Fruit fly (Drosophila melanogaster) whole organism, embryonic: ENCODE data around the gene topi.

Experiments used
- Asciz ChIP-seq: fragments of 200-800 bp; sonication (Bioruptor generic); optimal IDR thresholded peaks from 2 replicates; lab custom pipeline; 2017; ENCODE audit warnings: missing biosample characterization, mild to moderate bottlenecking, missing genetic modification characterization, missing genetic modification reagents
- Atf-2 ChIP-seq: fragments of 200-800 bp; sonication (Bioruptor generic); optimal IDR thresholded peaks from 2 replicates; lab custom pipeline; 2016; ENCODE audit warnings: missing biosample characterization, missing genetic modification characterization
- B-H2 ChIP-seq: fragments of 200-800 bp; sonication (Bioruptor generic); optimal IDR thresholded peaks from 2 replicates; lab custom pipeline; 2018; ENCODE audit warnings: missing biosample characterization, mild to moderate bottlenecking, missing genetic modification characterization
- BEAF-32 ChIP-seq: fragments of 200-800 bp; sonication (Bioruptor generic); optimal IDR thresholded peaks from 3 replicates; lab custom pipeline; 2017; ENCODE audit warnings: missing biosample characterization, missing genetic modification characterization, mild to moderate bottlenecking, moderate library complexity, missing genetic modification reagents
- CG11560 ChIP-seq: fragments of 200-800 bp; sonication (Bioruptor generic); IDR thresholded peaks from 3 replicates; pipeline ENCODE4 v1.3.6; 2022; ENCODE audit warnings: missing biosample characterization, missing genetic modification characterization
- CG12219 ChIP-seq: fragments of 200-800 bp; sonication (Bioruptor generic); optimal IDR thresholded peaks from 3 replicates; lab custom pipeline; 2018; ENCODE audit warnings: missing biosample characterization, mild to moderate bottlenecking, missing genetic modification characterization
- CG13287 ChIP-seq: fragments of 200-800 bp; sonication (Bioruptor generic); IDR thresholded peaks from 2 replicates; pipeline ENCODE4 v1.3.6; 2022; ENCODE audit warnings: missing biosample characterization, missing genetic modification characterization; ENCODE audit not compliant: partially characterized antibody
- CG1529 ChIP-seq: fragments of 200-800 bp; sonication (Bioruptor generic); optimal IDR thresholded peaks from 3 replicates; lab custom pipeline; 2018; ENCODE audit warnings: missing biosample characterization, missing genetic modification characterization
- CG17612 ChIP-seq: fragments of 200-800 bp; sonication (Bioruptor generic); IDR thresholded peaks from 2 replicates; pipeline ENCODE4 v1.3.6; 2022; ENCODE audit warnings: missing biosample characterization, missing genetic modification characterization
- CG18011 ChIP-seq: fragments of 200-800 bp; sonication (Bioruptor generic); optimal IDR thresholded peaks from 2 replicates; lab custom pipeline; 2017; ENCODE audit warnings: missing biosample characterization, missing genetic modification characterization, mild to moderate bottlenecking, moderate library complexity, missing genotype
- CG2712 ChIP-seq: fragments of 200-800 bp; optimal IDR thresholded peaks from 3 replicates; lab custom pipeline; 2019; ENCODE audit warnings: missing biosample characterization, mild to moderate bottlenecking, missing genetic modification characterization, moderate library complexity
- CG31224 ChIP-seq: fragments of 200-800 bp; sonication (Bioruptor generic); IDR thresholded peaks from 2 replicates; pipeline ENCODE4 v1.3.6; 2022; ENCODE audit warnings: missing biosample characterization, missing genetic modification characterization
- CG34422 ChIP-seq: fragments of 200-800 bp; sonication (Bioruptor generic); IDR thresholded peaks from 3 replicates; pipeline ENCODE4 v1.3.6; 2022; ENCODE audit warnings: missing biosample characterization, missing genetic modification characterization
- CG3847 ChIP-seq: fragments of 200-800 bp; sonication (Bioruptor generic); IDR thresholded peaks from 2 replicates; pipeline ENCODE4 v1.3.6; 2022; ENCODE audit warnings: missing biosample characterization, missing genetic modification characterization
- CG3995 ChIP-seq: fragments of 200-800 bp; sonication (Bioruptor generic); optimal IDR thresholded peaks from 3 replicates; lab custom pipeline; 2016; ENCODE audit warnings: missing biosample characterization, missing genetic modification characterization
- CG6654 ChIP-seq: fragments of 200-800 bp; sonication (Bioruptor generic); optimal IDR thresholded peaks from 2 replicates; lab custom pipeline; 2017; ENCODE audit warnings: missing biosample characterization, mild to moderate bottlenecking, missing genetic modification characterization
- CG6689 ChIP-seq: fragments of 200-800 bp; sonication (Bioruptor generic); IDR thresholded peaks from 2 replicates; pipeline ENCODE4 v1.3.6; 2022; ENCODE audit warnings: missing biosample characterization, missing genetic modification characterization
- CG8089 ChIP-seq: fragments of 200-800 bp; sonication (Bioruptor generic); optimal IDR thresholded peaks from 3 replicates; lab custom pipeline; 2016; ENCODE audit warnings: missing biosample characterization, missing genetic modification characterization
- CG8765 ChIP-seq: fragments of 200-800 bp; sonication (Bioruptor generic); IDR thresholded peaks from 2 replicates; pipeline ENCODE4 v1.3.6; 2022; ENCODE audit warnings: missing biosample characterization, missing genetic modification characterization
- CG9437 ChIP-seq: fragments of 200-800 bp; sonication (Bioruptor generic); optimal IDR thresholded peaks from 2 replicates; lab custom pipeline; 2018; ENCODE audit warnings: missing biosample characterization, mild to moderate bottlenecking, missing genetic modification characterization
- CG9797 ChIP-seq: fragments of 200-800 bp; sonication (Bioruptor generic); optimal IDR thresholded peaks from 3 replicates; lab custom pipeline; 2018; ENCODE audit warnings: missing biosample characterization, mild to moderate bottlenecking, missing genetic modification characterization
- CTCF ChIP-seq: fragments of 200-800 bp; sonication (Bioruptor generic); optimal IDR thresholded peaks from 2 replicates; lab custom pipeline; 2017; ENCODE audit warnings: missing biosample characterization, mild to moderate bottlenecking, missing genetic modification characterization, moderate library complexity
- Deaf1 ChIP-seq: fragments of 200-800 bp; optimal IDR thresholded peaks from 3 replicates; lab custom pipeline; 2019; ENCODE audit warnings: missing biosample characterization, mild to moderate bottlenecking, missing genetic modification characterization, moderate library complexity
- Elba2 ChIP-seq: fragments of 200-800 bp; sonication (Bioruptor generic); optimal IDR thresholded peaks from 3 replicates; lab custom pipeline; 2016; ENCODE audit warnings: missing biosample characterization, missing genetic modification characterization
- Ets97D ChIP-seq: fragments of 200-800 bp; sonication (Bioruptor generic); optimal IDR thresholded peaks from 3 replicates; lab custom pipeline; 2016; ENCODE audit warnings: missing biosample characterization, missing genetic modification characterization
- Fer2 ChIP-seq: fragments of 200-800 bp; sonication (Bioruptor generic); optimal IDR thresholded peaks from 2 replicates; lab custom pipeline; 2018; ENCODE audit warnings: missing biosample characterization, mild to moderate bottlenecking, missing genetic modification characterization, moderate library complexity
- H15 ChIP-seq: fragments of 200-800 bp; sonication (Bioruptor generic); IDR thresholded peaks from 3 replicates; pipeline ENCODE4 v1.3.6; 2022; ENCODE audit warnings: missing biosample characterization, missing genetic modification characterization
- NFAT ChIP-seq: fragments of 200-800 bp; sonication (Bioruptor generic); IDR thresholded peaks from 2 replicates; pipeline ENCODE4 v1.3.6; 2022; ENCODE audit warnings: missing biosample characterization, missing genetic modification characterization
- NfI ChIP-seq: fragments of 200-800 bp; sonication (Bioruptor generic); optimal IDR thresholded peaks from 3 replicates; lab custom pipeline; 2018; ENCODE audit warnings: missing biosample characterization, mild to moderate bottlenecking, missing genetic modification characterization, moderate library complexity
- Optix ChIP-seq: fragments of 200-800 bp; sonication (Bioruptor generic); IDR thresholded peaks from 3 replicates; pipeline ENCODE4 v1.3.6; 2022; ENCODE audit warnings: missing biosample characterization, missing genetic modification characterization
- Sry-δ ChIP-seq: fragments of 200-800 bp; sonication (Bioruptor generic); optimal IDR thresholded peaks from 2 replicates; lab custom pipeline; 2016; ENCODE audit warnings: missing biosample characterization, missing genetic modification characterization
- Taf1 ChIP-seq: fragments of 200-800 bp; sonication (Bioruptor generic); IDR thresholded peaks from 2 replicates; pipeline ENCODE4 v1.3.6; 2022; ENCODE audit warnings: missing biosample characterization, missing genetic modification characterization
- az2 ChIP-seq: fragments of 200-800 bp; sonication (Bioruptor generic); optimal IDR thresholded peaks from 3 replicates; lab custom pipeline; 2016; ENCODE audit warnings: missing biosample characterization, missing genetic modification characterization
- bbx ChIP-seq: fragments of 200-800 bp; sonication (Bioruptor generic); IDR thresholded peaks from 2 replicates; pipeline ENCODE4 v1.3.6; 2022; ENCODE audit warnings: missing biosample characterization, missing genetic modification characterization; ENCODE audit not compliant: partially characterized antibody
- crc ChIP-seq: fragments of 200-800 bp; sonication (Bioruptor generic); optimal IDR thresholded peaks from 2 replicates; lab custom pipeline; 2016; ENCODE audit warnings: missing biosample characterization, missing genetic modification characterization
- da ChIP-seq: fragments of 200-800 bp; sonication (Bioruptor generic); optimal IDR thresholded peaks from 2 replicates; lab custom pipeline; 2016; ENCODE audit warnings: missing biosample characterization, missing genetic modification characterization
- disco-r ChIP-seq: fragments of 200-800 bp; sonication (Bioruptor generic); optimal IDR thresholded peaks from 2 replicates; lab custom pipeline; 2016; ENCODE audit warnings: missing biosample characterization, missing genetic modification characterization
- dm ChIP-seq: fragments of 200-800 bp; sonication (Bioruptor generic); optimal IDR thresholded peaks from 3 replicates; lab custom pipeline; 2016; ENCODE audit warnings: missing biosample characterization, missing genetic modification characterization
- fru ChIP-seq: fragments of >200 bp; optimal IDR thresholded peaks from 2 replicates; lab custom pipeline; 2017
- gce ChIP-seq: fragments of 200-800 bp; sonication (Bioruptor generic); IDR thresholded peaks from 3 replicates; pipeline ENCODE4 v1.3.6; 2022; ENCODE audit warnings: missing biosample characterization, missing genetic modification characterization
- grn ChIP-seq: fragments of 200-800 bp; sonication (Bioruptor generic); optimal IDR thresholded peaks from 3 replicates; lab custom pipeline; 2017; ENCODE audit warnings: missing biosample characterization, missing genetic modification characterization
- gsb-n ChIP-seq: fragments of 200-800 bp; sonication (Bioruptor generic); optimal IDR thresholded peaks from 3 replicates; lab custom pipeline; 2018; ENCODE audit warnings: missing biosample characterization, mild to moderate bottlenecking, missing genetic modification characterization
- inv ChIP-seq: fragments of 200-800 bp; sonication (Bioruptor generic); IDR thresholded peaks from 2 replicates; pipeline ENCODE4 v1.3.6; 2022; ENCODE audit warnings: missing biosample characterization, missing genetic modification characterization; ENCODE audit not compliant: partially characterized antibody
- ken ChIP-seq: fragments of 200-800 bp; sonication (Bioruptor generic); IDR thresholded peaks from 3 replicates; pipeline ENCODE4 v1.3.6; 2022; ENCODE audit warnings: missing biosample characterization, missing genetic modification characterization
- klu ChIP-seq: fragments of 200-800 bp; sonication (Bioruptor generic); IDR thresholded peaks from 2 replicates; pipeline ENCODE4 v1.3.6; 2022; ENCODE audit warnings: missing biosample characterization, missing genetic modification characterization
- nerfin-1 ChIP-seq: fragments of 200-800 bp; sonication (Bioruptor generic); optimal IDR thresholded peaks from 3 replicates; lab custom pipeline; 2019; ENCODE audit warnings: missing biosample characterization, mild to moderate bottlenecking, missing genetic modification characterization, moderate library complexity
- pho ChIP-seq: fragments of 200-800 bp; sonication (Bioruptor generic); optimal IDR thresholded peaks from 2 replicates; lab custom pipeline; 2016; ENCODE audit warnings: missing biosample characterization, missing genetic modification characterization
- sens ChIP-seq: fragments of 200-800 bp; sonication (Bioruptor generic); peaks from one replicate; lab custom pipeline; 2016; ENCODE audit warnings: missing biosample characterization, missing genetic modification characterization
- sqz ChIP-seq: fragments of 200-800 bp; sonication (Bioruptor generic); optimal IDR thresholded peaks from 3 replicates; lab custom pipeline; 2018; ENCODE audit warnings: missing biosample characterization, mild to moderate bottlenecking, missing genetic modification characterization
- stwl ChIP-seq: fragments of 200-800 bp; sonication (Bioruptor generic); optimal IDR thresholded peaks from 3 replicates; lab custom pipeline; 2018; ENCODE audit warnings: missing biosample characterization, mild to moderate bottlenecking, missing genetic modification characterization, moderate library complexity
- z ChIP-seq: fragments of 200-800 bp; sonication (Bioruptor generic); IDR thresholded peaks from 3 replicates; pipeline ENCODE4 v1.3.6; 2022; ENCODE audit warnings: missing biosample characterization, missing genetic modification characterization
- zfh2 ChIP-seq: fragments of 200-800 bp; sonication (Bioruptor generic); optimal IDR thresholded peaks from 2 replicates; lab custom pipeline; 2016; ENCODE audit warnings: missing biosample characterization, missing genetic modification characterization

Gene topi

dm6 chr3R:9791177-9791806 is 16.4 kb downstream of the topi start, which contains the start of the genes CG12945 and CG8507 (continued):
- TF ChIP-seq CG8089 (GFP tag; lab: Kevin White, UChicago), result no peak
- 0 out of 2 replicates have a peak, but pooled peaks have one; percentile 9 for TF ChIP-seq CG6689 (GFP tag; lab: Robert Waterston, UW)
- no peak for TF ChIP-seq disco-r (GFP tag; lab: Kevin White, UChicago)
- no peak for TF ChIP-seq CG12219
- no peak for TF ChIP-seq CG11560 (tag; lab: Robert Waterston, UW)
- TF ChIP-seq Fer2 (tag; lab: Kevin White, UChicago), result no peak
- TF ChIP-seq gce (GFP tag; lab: Robert Waterston, UW), result no peak
- no peak for TF ChIP-seq CG8765
- no peak for TF ChIP-seq CG6654
- peak; percentile 39 for TF ChIP-seq Sry-δ
- no peak for TF ChIP-seq CTCF (GFP tag; lab: Kevin White, UChicago)
- TF ChIP-seq Taf1 (GFP tag; lab: Robert Waterston, UW), result 0 out of 2 replicates have a peak, but pooled peaks have one; percentile 19
- TF ChIP-seq Atf-2 (GFP tag; lab: Kevin White, UChicago), result peak; percentile 53
- peak; percentile 88 for TF ChIP-seq CG3995 (GFP tag; lab: Kevin White, UChicago)
- TF ChIP-seq az2 (GFP tag; lab: Kevin White, UChicago), result no peak
- TF ChIP-seq gsb-n (tag; lab: Kevin White, UChicago), result no peak
- no peak for TF ChIP-seq B-H2 (GFP tag; lab: Kevin White, UChicago)
- TF ChIP-seq BEAF-32 (GFP tag; lab: Kevin White, UChicago), result peak; percentile 52
- TF ChIP-seq CG3847 (GFP tag; lab: Robert Waterston, UW), result peak; percentile 81
- no peak for TF ChIP-seq CG1529
- TF ChIP-seq crc, result no peak
- TF ChIP-seq CG18011 (GFP tag; lab: Kevin White, UChicago), result peak; percentile 28
- no peak for TF ChIP-seq Deaf1 (tag; lab: Kevin White, UChicago)
- no peak for TF ChIP-seq sqz (GFP tag; lab: Kevin White, UChicago)
- TF ChIP-seq CG9797 (GFP tag; lab: Kevin White, UChicago), result peak; percentile 76
- TF ChIP-seq CG17612, result no peak
- TF ChIP-seq NFAT (GFP tag; lab: Robert Waterston, UW), result no peak
- no peak for TF ChIP-seq da (GFP tag; lab: Kevin White, UChicago)
- TF ChIP-seq NfI (GFP tag; lab: Kevin White, UChicago), result peak; percentile 41
- TF ChIP-seq pho, result peak; percentile 33
- peak; percentile 47 for TF ChIP-seq CG2712 (tag; lab: Kevin White, UChicago)
- peak; percentile 37 for TF ChIP-seq Elba2 (GFP tag; lab: Kevin White, UChicago)
- TF ChIP-seq grn (GFP tag; lab: Kevin White, UChicago), result no peak
- peak; percentile 85 for TF ChIP-seq sens (GFP tag; lab: Kevin White, UChicago)
- TF ChIP-seq zfh2 (GFP tag; lab: Kevin White, UChicago), result peak; percentile 69
- peak; percentile 44 for TF ChIP-seq Ets97D
- TF ChIP-seq ken (GFP tag; lab: Robert Waterston, UW), result 0 out of 3 replicates have a peak, but pooled peaks have one; percentile 28
- TF ChIP-seq Optix (GFP tag; lab: Robert Waterston, UW), result no peak
- TF ChIP-seq fru (lab: Kevin White, UChicago), result no peak
- TF ChIP-seq z (GFP tag; lab: Robert Waterston, UW), result no peak
- no peak for TF ChIP-seq Asciz
- TF ChIP-seq stwl (tag; lab: Kevin White, UChicago), result peak; percentile 65
- TF ChIP-seq nerfin-1, result no peak
- no peak for TF ChIP-seq CG34422 (GFP tag; lab: Robert Waterston, UW)
- peak; percentile 33 for TF ChIP-seq CG9437 (GFP tag; lab: Kevin White, UChicago)
- TF ChIP-seq klu, result no peak
- TF ChIP-seq inv (GFP tag; lab: Robert Waterston, UW), result no peak
- no peak for TF ChIP-seq H15 (GFP tag; lab: Robert Waterston, UW)
- TF ChIP-seq CG31224, result peak; percentile 20; the same call in 1 of the 2 replicates
- peak; percentile 34 for TF ChIP-seq dm (GFP tag; lab: Kevin White, UChicago)
- no peak for TF ChIP-seq CG13287 (GFP tag; lab: Robert Waterston, UW)
- 0 out of 2 replicates have a peak, but pooled peaks have one; percentile 18 for TF ChIP-seq bbx
